Worm (Caenorhabditis elegans): ENCODE results near the gene Y39A1A.22.
A peak's percentile ranks its signal among the peaks of the same experiment; 100 is the strongest.

ce11 chrIII:10661292-10661691, 45.5 kb downstream of the Y39A1A.22 start:
- TF ChIP-seq dpl-1 (GFP tag; optimal IDR thresholded peaks at IDR 0.05) (no peak), mdl-1 (tag; optimal IDR thresholded peaks at IDR 0.05) (peak in 1 of 2 experiments; percentile 43), nhr-25 (tag; optimal IDR thresholded peaks at IDR 0.05; ENCODE audit: borderline replicate concordance, insufficient read depth) (peak; percentile 41), zfp-2 (tag; optimal IDR thresholded peaks at IDR 0.05) (no peak), ceh-82 (tag; optimal IDR thresholded peaks at IDR 0.05) (no peak), attf-4 (tag; optimal IDR thresholded peaks at IDR 0.05) (no peak), F49E8.2 (tag; optimal IDR thresholded peaks at IDR 0.05; ENCODE audit: borderline replicate concordance) (no peak), dmd-8 (GFP tag; IDR thresholded peaks at IDR 0.05) (no peak), dve-1 (tag; optimal IDR thresholded peaks at IDR 0.05; ENCODE audit: insufficient read depth) (no peak), ceh-44 (GFP tag; IDR thresholded peaks at IDR 0.05) (no peak), Y75B8A.6 (GFP tag; IDR thresholded peaks at IDR 0.05) (no peak), R02D3.7 (tag; optimal IDR thresholded peaks at IDR 0.05) (no peak), unc-62 (GFP tag; optimal IDR thresholded peaks at IDR 0.05 in 1 of 2) (peak in 1 of 2 experiments; percentile 66), unc-62 (tag; optimal IDR thresholded peaks at IDR 0.05) (no peak)

Measured in whole organism, L4 larva.